Worm (Caenorhabditis elegans): ENCODE data around the gene nlp-66.

DNA sequence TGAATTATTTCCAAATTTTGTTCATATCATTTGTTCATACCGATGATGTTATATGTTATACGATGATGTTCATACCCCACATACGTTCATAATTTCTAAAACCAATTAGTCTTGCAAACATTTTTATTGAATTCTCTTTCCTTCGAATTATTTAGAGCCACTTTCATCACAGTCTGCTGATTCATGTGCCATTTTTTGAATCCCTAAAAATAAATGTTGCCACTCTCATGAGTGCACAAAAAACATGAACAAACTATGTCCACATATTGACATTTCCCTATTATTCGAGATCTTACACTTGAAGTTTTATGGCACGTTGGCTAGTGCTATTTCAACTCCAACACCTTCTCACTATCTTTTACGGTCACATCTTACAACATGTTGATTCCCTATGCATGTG, 9.5 kb downstream of the nlp-66 start, which contains the start of gene clc-17:
- TF ChIP-seq skn-1 (tag; optimal IDR thresholded peaks at IDR 0.05) (no peak), nhr-77 (tag; optimal IDR thresholded peaks at IDR 0.05) (no peak), nhr-237 (tag; optimal IDR thresholded peaks at IDR 0.05) (no peak)
